Worm (Caenorhabditis elegans) whole organism, midembryonic: Measurements from ENCODE around the gene F38A6.5.

ENCODE experiments used
- T22C8.4 ChIP-seq: fragments of 200-800 bp; sonication (Bioruptor generic); IDR thresholded peaks from 2 replicates; pipeline ENCODE4 v1.3.6; 2022; ENCODE audit warnings: missing genetic modification characterization, missing compliant biosample characterization
- cog-1 ChIP-seq: sonication (generic microtip); optimal IDR thresholded peaks from 2 replicates; lab custom pipeline; 2016; ENCODE audit warnings: missing genetic modification characterization, missing compliant biosample characterization
- flt-1 ChIP-seq: fragments of 200-800 bp; sonication (Bioruptor generic); IDR thresholded peaks from 2 replicates; pipeline ENCODE4 v1.3.6; 2022; ENCODE audit warnings: missing genetic modification characterization, missing compliant biosample characterization
- klf-2 ChIP-seq: fragments of 200-800 bp; sonication (Bioruptor generic); conservative IDR thresholded peaks from 2 replicates; pipeline ENCODE4 v1.3.6; 2022; ENCODE audit warnings: missing genetic modification reagents, missing genetic modification characterization, missing compliant biosample characterization
- med-1 ChIP-seq: sonication (generic microtip); optimal IDR thresholded peaks from 2 replicates; lab custom pipeline; 2017; ENCODE audit warnings: missing genetic modification characterization, mild to moderate bottlenecking, missing compliant biosample characterization, antibody characterized with exemption, missing genetic modification reagents; ENCODE audit not compliant: insufficient read depth
- ref-1 ChIP-seq: fragments of 200-800 bp; sonication (Bioruptor generic); conservative IDR thresholded peaks from 2 replicates; pipeline ENCODE4 v1.3.6; 2022; ENCODE audit warnings: missing genetic modification reagents, missing genetic modification characterization, missing compliant biosample characterization
- tab-1 ChIP-seq: fragments of 200-800 bp; sonication (Bioruptor generic); IDR thresholded peaks from 2 replicates; pipeline ENCODE4 v1.3.6; 2022; ENCODE audit warnings: missing genetic modification characterization, missing compliant biosample characterization
- ztf-23 ChIP-seq: fragments of 200-800 bp; sonication (Bioruptor generic); IDR thresholded peaks from 2 replicates; pipeline ENCODE4 v1.3.6; 2022; ENCODE audit warnings: missing genetic modification reagents, missing genetic modification characterization, missing compliant biosample characterization
- ztf-29 ChIP-seq: fragments of 200-800 bp; sonication (Bioruptor generic); IDR thresholded peaks from 2 replicates; pipeline ENCODE4 v1.3.6; 2022; ENCODE audit warnings: missing genetic modification reagents, missing genetic modification characterization, missing compliant biosample characterization

F38A6.5 gene

ce11 chrV:20761758-20762157 is 11.8 kb downstream of the F38A6.5 start:
- no peak for TF ChIP-seq cog-1 (tag; lab: Kevin White, UChicago)
- no peak for TF ChIP-seq flt-1 (GFP tag; lab: Robert Waterston, UW)
- TF ChIP-seq ref-1 (GFP tag; lab: Robert Waterston, UW), result no peak
- TF ChIP-seq T22C8.4, result no peak
- TF ChIP-seq ztf-29 (GFP tag; lab: Robert Waterston, UW), result no peak
- no peak for TF ChIP-seq klf-2 (GFP tag; lab: Robert Waterston, UW)
- no peak for TF ChIP-seq med-1 (GFP tag; lab: Kevin White, UChicago)
- no peak for TF ChIP-seq ztf-23 (GFP tag; lab: Robert Waterston, UW)
- no peak for TF ChIP-seq tab-1

ce11 chrV:20758106-20758505 is 15.4 kb downstream of the F38A6.5 start:
- TF ChIP-seq klf-2 (GFP tag; lab: Robert Waterston, UW) (no peak), flt-1 (GFP tag; lab: Robert Waterston, UW) (no peak), cog-1 (tag; lab: Kevin White, UChicago) (no peak), T22C8.4 (no peak), med-1 (GFP tag; lab: Kevin White, UChicago) (no peak), ztf-29 (GFP tag; lab: Robert Waterston, UW) (no peak), ztf-23 (GFP tag; lab: Robert Waterston, UW) (no peak), tab-1 (no peak), ref-1 (GFP tag; lab: Robert Waterston, UW) (no peak)

- no peak for TF ChIP-seq ref-1 (GFP tag; lab: Robert Waterston, UW)
- TF ChIP-seq flt-1 (GFP tag; lab: Robert Waterston, UW), result no peak
- TF ChIP-seq tab-1, result no peak
- TF ChIP-seq ztf-23 (GFP tag; lab: Robert Waterston, UW), result no peak
- TF ChIP-seq ztf-29 (GFP tag; lab: Robert Waterston, UW), result no peak
- TF ChIP-seq klf-2 (GFP tag; lab: Robert Waterston, UW), result no peak
- TF ChIP-seq T22C8.4, result no peak
- no peak for TF ChIP-seq cog-1 (tag; lab: Kevin White, UChicago)
- TF ChIP-seq med-1 (GFP tag; lab: Kevin White, UChicago), result no peak
Observed at ce11 chrV:20757255-20757654, 16.3 kb downstream of the F38A6.5 start.

ce11 chrV:20756385-20756996 is 17.1 kb downstream of the F38A6.5 start:
- no peak for TF ChIP-seq tab-1
- TF ChIP-seq cog-1 (tag; lab: Kevin White, UChicago), result no peak
- no peak for TF ChIP-seq ref-1 (GFP tag; lab: Robert Waterston, UW)
- no peak for TF ChIP-seq ztf-29 (GFP tag; lab: Robert Waterston, UW)
- no peak for TF ChIP-seq ztf-23 (GFP tag; lab: Robert Waterston, UW)
- TF ChIP-seq flt-1 (GFP tag; lab: Robert Waterston, UW), result no peak
- no peak for TF ChIP-seq med-1 (GFP tag; lab: Kevin White, UChicago)
- TF ChIP-seq klf-2 (GFP tag; lab: Robert Waterston, UW), result no peak
- no peak for TF ChIP-seq T22C8.4

- no peak for TF ChIP-seq cog-1 (tag; lab: Kevin White, UChicago)
- no peak for TF ChIP-seq ref-1 (GFP tag; lab: Robert Waterston, UW)
- no peak for TF ChIP-seq tab-1
- no peak for TF ChIP-seq ztf-23 (GFP tag; lab: Robert Waterston, UW)
- TF ChIP-seq flt-1 (GFP tag; lab: Robert Waterston, UW), result no peak
- TF ChIP-seq T22C8.4, result no peak
- TF ChIP-seq med-1 (GFP tag; lab: Kevin White, UChicago), result no peak
- no peak for TF ChIP-seq klf-2 (GFP tag; lab: Robert Waterston, UW)
- no peak for TF ChIP-seq ztf-29 (GFP tag; lab: Robert Waterston, UW)
Observed at ce11 chrV:20755494-20755893, 18.1 kb downstream of the F38A6.5 start.

ce11 chrV:20753838-20754503 is 19.6 kb downstream of the F38A6.5 start:
- TF ChIP-seq ztf-23 (GFP tag; lab: Robert Waterston, UW) (no peak), cog-1 (tag; lab: Kevin White, UChicago) (no peak), T22C8.4 (no peak), flt-1 (GFP tag; lab: Robert Waterston, UW) (no peak), klf-2 (GFP tag; lab: Robert Waterston, UW) (no peak), ztf-29 (GFP tag; lab: Robert Waterston, UW) (no peak), med-1 (GFP tag; lab: Kevin White, UChicago) (no peak), ref-1 (GFP tag; lab: Robert Waterston, UW) (no peak), tab-1 (no peak)

- TF ChIP-seq ref-1 (GFP tag; lab: Robert Waterston, UW), result no peak
- TF ChIP-seq ztf-29 (GFP tag; lab: Robert Waterston, UW), result 0 out of 2 replicates have a peak, but pooled peaks have one; percentile 39
Observed at ce11 chrV:20752609-20753102, 20.9 kb downstream of the F38A6.5 start, which contains the start of gene pha-4. Gene pha-4, plus strand, starts transcription at chrV:20753052.

ce11 chrV:20749098-20749497 is 24.4 kb downstream of the F38A6.5 start:
- TF ChIP-seq klf-2 (GFP tag; lab: Robert Waterston, UW) (no peak), T22C8.4 (no peak), tab-1 (no peak), ztf-29 (GFP tag; lab: Robert Waterston, UW) (no peak), ztf-23 (GFP tag; lab: Robert Waterston, UW) (no peak), cog-1 (tag; lab: Kevin White, UChicago) (no peak), ref-1 (GFP tag; lab: Robert Waterston, UW) (no peak), med-1 (GFP tag; lab: Kevin White, UChicago) (no peak), flt-1 (GFP tag; lab: Robert Waterston, UW) (no peak)

ce11 chrV:20747964-20748363 is 25.6 kb downstream of the F38A6.5 start:
- TF ChIP-seq klf-2 (GFP tag; lab: Robert Waterston, UW) (no peak), T22C8.4 (no peak), ztf-23 (GFP tag; lab: Robert Waterston, UW) (no peak), flt-1 (GFP tag; lab: Robert Waterston, UW) (no peak), tab-1 (no peak), ref-1 (GFP tag; lab: Robert Waterston, UW) (no peak), ztf-29 (GFP tag; lab: Robert Waterston, UW) (no peak), cog-1 (tag; lab: Kevin White, UChicago) (no peak), med-1 (GFP tag; lab: Kevin White, UChicago) (no peak)
